Worm (Caenorhabditis elegans) whole organism, early embryonic: Measurements from ENCODE around the gene Y71H2B.4.

ENCODE experiments used
- B0310.2 ChIP-seq: sonication (generic microtip); optimal IDR thresholded peaks from 2 replicates; lab custom pipeline; 2016; ENCODE audit warnings: mild to moderate bottlenecking, missing genetic modification characterization, missing compliant biosample characterization
- F13C5.2 ChIP-seq: sonication (generic microtip); optimal IDR thresholded peaks from 2 replicates; lab custom pipeline; 2017; ENCODE audit warnings: mild to moderate bottlenecking, missing genetic modification characterization, inconsistent platforms, missing compliant biosample characterization
- aly-1 ChIP-seq: sonication (generic microtip); optimal IDR thresholded peaks from 2 replicates; lab custom pipeline; 2016; ENCODE audit warnings: missing genetic modification characterization, missing compliant biosample characterization
- ama-1 ChIP-seq: fragments of 150-350 bp; optimal IDR thresholded peaks from 2 replicates; lab custom pipeline; 2014
- ceh-13 ChIP-seq: fragments of 200-800 bp; sonication (Bioruptor generic); optimal IDR thresholded peaks from 2 replicates; lab custom pipeline; 2018; ENCODE audit warnings: mild to moderate bottlenecking, missing genetic modification characterization, missing compliant biosample characterization
- ceh-36 ChIP-seq: sonication (generic microtip); optimal IDR thresholded peaks from 2 replicates; lab custom pipeline; 2016; ENCODE audit warnings: missing genetic modification characterization, inconsistent platforms, missing compliant biosample characterization
- ets-7 ChIP-seq: sonication (generic microtip); optimal IDR thresholded peaks from 2 replicates; lab custom pipeline; 2016; ENCODE audit warnings: missing genotype, missing genetic modification characterization, missing compliant biosample characterization
- flt-1 ChIP-seq: fragments of 200-800 bp; sonication (Bioruptor generic); IDR thresholded peaks from 2 replicates; pipeline ENCODE4 v1.3.6; 2022; ENCODE audit warnings: missing genetic modification characterization, missing compliant biosample characterization
- hmbx-1 ChIP-seq: sonication (generic microtip); optimal IDR thresholded peaks from 2 replicates; lab custom pipeline; 2016; ENCODE audit warnings: mild to moderate bottlenecking, missing genetic modification characterization, missing compliant biosample characterization
- hmg-4 ChIP-seq: fragments of 200-800 bp; sonication (Bioruptor generic); optimal IDR thresholded peaks from 2 replicates; lab custom pipeline; 2018; ENCODE audit warnings: mild to moderate bottlenecking, missing genetic modification characterization, missing compliant biosample characterization
- hnd-1 ChIP-seq: sonication (generic microtip); optimal IDR thresholded peaks from 2 replicates; lab custom pipeline; 2016; ENCODE audit warnings: missing genetic modification characterization, missing compliant biosample characterization
- pes-1 ChIP-seq: fragments of 200-800 bp; sonication (Bioruptor generic); IDR thresholded peaks from 2 replicates; pipeline ENCODE4 v1.3.6; 2022; ENCODE audit warnings: missing genetic modification reagents, missing genetic modification characterization, missing compliant biosample characterization
- scrt-1 ChIP-seq: fragments of 200-800 bp; sonication (Bioruptor generic); IDR thresholded peaks from 2 replicates; pipeline ENCODE4 v1.3.6; 2022; ENCODE audit warnings: missing genetic modification characterization, missing compliant biosample characterization
- sea-1 ChIP-seq: fragments of 200-800 bp; sonication (Bioruptor generic); conservative IDR thresholded peaks from 2 replicates; pipeline ENCODE4 v1.3.6; 2022; ENCODE audit warnings: missing genetic modification characterization, missing compliant biosample characterization
- tbx-11 ChIP-seq: fragments of 200-800 bp; sonication (Bioruptor generic); IDR thresholded peaks from 2 replicates; pipeline ENCODE4 v1.3.6; 2022; ENCODE audit warnings: missing genetic modification characterization, missing compliant biosample characterization
- tbx-37 ChIP-seq: fragments of 200-800 bp; sonication (Bioruptor generic); conservative IDR thresholded peaks from 2 replicates; pipeline ENCODE4 v1.3.6; 2022; ENCODE audit warnings: missing genetic modification reagents, missing genetic modification characterization, missing compliant biosample characterization
- tra-4 ChIP-seq: sonication (generic microtip); optimal IDR thresholded peaks from 2 replicates; lab custom pipeline; 2017; ENCODE audit warnings: missing genetic modification characterization, missing compliant biosample characterization

The Y71H2B.4 gene

ce11 chrIII:2622870-2623269 lies 4.1 kb downstream of the Y71H2B.4 start, which contains the start of gene Y71H2B.2:
TSS of gene Y71H2B.2 (plus strand) at chrIII:2623170.
- TF ChIP-seq ceh-13 (GFP tag; lab: Kevin White, UChicago), result no peak
- no peak for TF ChIP-seq tbx-11 (GFP tag; lab: Robert Waterston, UW)
- no peak for TF ChIP-seq pes-1 (GFP tag; lab: Robert Waterston, UW)
- TF ChIP-seq ceh-36 (tag; lab: Kevin White, UChicago), result no peak
- TF ChIP-seq ets-7, result no peak
- TF ChIP-seq hnd-1 (tag; lab: Kevin White, UChicago), result no peak
- TF ChIP-seq B0310.2 (tag; lab: Kevin White, UChicago), result no peak
- TF ChIP-seq sea-1 (GFP tag; lab: Robert Waterston, UW), result no peak
- TF ChIP-seq scrt-1, result no peak
- TF ChIP-seq tbx-37 (GFP tag; lab: Robert Waterston, UW), result no peak
- no peak for TF ChIP-seq aly-1 (tag; lab: Kevin White, UChicago)
- TF ChIP-seq hmbx-1 (tag; lab: Kevin White, UChicago), result no peak
- no peak for TF ChIP-seq flt-1
- TF ChIP-seq tra-4, result no peak
- TF ChIP-seq hmg-4 (GFP tag; lab: Kevin White, UChicago), result no peak
- no peak for TF ChIP-seq ama-1 (lab: Kevin White, UChicago)
- no peak for TF ChIP-seq F13C5.2 (tag; lab: Kevin White, UChicago)

- TF ChIP-seq tbx-37 (GFP tag; lab: Robert Waterston, UW) (no peak), ets-7 (no peak), ceh-36 (tag; lab: Kevin White, UChicago) (no peak), scrt-1 (no peak), flt-1 (no peak), ama-1 (lab: Kevin White, UChicago) (no peak), ceh-13 (GFP tag; lab: Kevin White, UChicago) (no peak), tra-4 (no peak), hnd-1 (tag; lab: Kevin White, UChicago) (no peak), hmbx-1 (tag; lab: Kevin White, UChicago) (no peak), tbx-11 (GFP tag; lab: Robert Waterston, UW) (no peak), B0310.2 (tag; lab: Kevin White, UChicago) (no peak), F13C5.2 (tag; lab: Kevin White, UChicago) (no peak), aly-1 (tag; lab: Kevin White, UChicago) (no peak), sea-1 (GFP tag; lab: Robert Waterston, UW) (no peak)
These were observed 9.9 kb downstream of the Y71H2B.4 start, which contains the start of gene acbp-8 for ce11 chrIII:2628690-2629089. TSS of gene acbp-8 (plus strand) at chrIII:2629013.

- TF ChIP-seq hmbx-1 (tag; lab: Kevin White, UChicago), result no peak
- no peak for TF ChIP-seq tbx-11 (GFP tag; lab: Robert Waterston, UW)
- TF ChIP-seq flt-1, result no peak
- no peak for TF ChIP-seq ceh-13 (GFP tag; lab: Kevin White, UChicago)
- TF ChIP-seq hmg-4 (GFP tag; lab: Kevin White, UChicago), result no peak
- no peak for TF ChIP-seq tra-4
These were observed 14.1 kb downstream of the Y71H2B.4 start for ce11 chrIII:2632819-2633398.

ce11 chrIII:2634577-2634976 lies 15.8 kb downstream of the Y71H2B.4 start:
- TF ChIP-seq aly-1 (tag; lab: Kevin White, UChicago) (no peak), F13C5.2 (tag; lab: Kevin White, UChicago) (no peak), hnd-1 (tag; lab: Kevin White, UChicago) (no peak), tbx-11 (GFP tag; lab: Robert Waterston, UW) (no peak), scrt-1 (no peak), B0310.2 (tag; lab: Kevin White, UChicago) (no peak), pes-1 (GFP tag; lab: Robert Waterston, UW) (no peak), ets-7 (no peak), tbx-37 (GFP tag; lab: Robert Waterston, UW) (no peak), flt-1 (no peak), tra-4 (no peak), hmg-4 (GFP tag; lab: Kevin White, UChicago) (no peak), hmbx-1 (tag; lab: Kevin White, UChicago) (no peak), ceh-13 (GFP tag; lab: Kevin White, UChicago) (no peak), ama-1 (lab: Kevin White, UChicago) (no peak), ceh-36 (tag; lab: Kevin White, UChicago) (no peak), sea-1 (GFP tag; lab: Robert Waterston, UW) (no peak)

ce11 chrIII:2636137-2636536 lies 17.4 kb downstream of the Y71H2B.4 start, which contains the start of gene zmp-2:
TSS of gene zmp-2 (plus strand) at chrIII:2636383.
- no peak for TF ChIP-seq B0310.2 (tag; lab: Kevin White, UChicago)
- no peak for TF ChIP-seq ets-7

ce11 chrIII:2641659-2642058 lies 22.9 kb downstream of the Y71H2B.4 start:
- TF ChIP-seq tra-4 (no peak), ceh-36 (tag; lab: Kevin White, UChicago) (peak; percentile 52), ceh-13 (GFP tag; lab: Kevin White, UChicago) (no peak)

ce11 chrIII:2647194-2647925 lies 28.6 kb downstream of the Y71H2B.4 start:
- peak; percentile 47 for TF ChIP-seq ceh-36 (tag; lab: Kevin White, UChicago)
- no peak for TF ChIP-seq B0310.2 (tag; lab: Kevin White, UChicago)
